Worm (Caenorhabditis elegans): ENCODE data around the gene pkg-2.

Gene pkg-2

DNA sequence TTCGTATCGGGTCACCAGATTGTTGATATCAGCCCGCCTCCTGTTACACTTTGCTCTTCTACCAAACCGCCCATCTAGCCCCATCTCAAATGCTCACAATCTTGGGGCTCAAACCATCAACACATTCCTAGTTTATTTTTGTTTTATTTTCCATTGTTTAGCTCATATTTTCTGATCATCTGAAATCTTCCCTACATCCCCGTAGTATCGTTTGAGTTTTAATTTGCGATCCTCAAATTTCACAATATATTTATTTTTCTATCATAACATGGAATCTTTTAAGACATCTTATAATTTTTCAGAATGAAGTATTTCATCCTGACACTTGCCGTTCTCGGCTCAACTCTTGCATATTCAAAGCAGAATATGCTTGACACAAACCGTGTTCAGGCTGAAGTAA lies 43.8 kb upstream of the pkg-2 start, which contains the start of gene spp-10:
Gene spp-10, plus strand, starts transcription at position 301 of the 400 bp plus-strand sequence.
- no peak for TF ChIP-seq elt-4 (tag; optimal IDR thresholded peaks at IDR 0.05)
- no peak for TF ChIP-seq K02D7.2 (tag; optimal IDR thresholded peaks at IDR 0.05)
- no peak for TF ChIP-seq mec-3 (tag; optimal IDR thresholded peaks at IDR 0.05; ENCODE audit: borderline replicate concordance)
- TF ChIP-seq fax-1 (tag; optimal IDR thresholded peaks at IDR 0.05) = no peak
- TF ChIP-seq ceh-45 (GFP tag; IDR thresholded peaks at IDR 0.05) = no peak

DNA sequence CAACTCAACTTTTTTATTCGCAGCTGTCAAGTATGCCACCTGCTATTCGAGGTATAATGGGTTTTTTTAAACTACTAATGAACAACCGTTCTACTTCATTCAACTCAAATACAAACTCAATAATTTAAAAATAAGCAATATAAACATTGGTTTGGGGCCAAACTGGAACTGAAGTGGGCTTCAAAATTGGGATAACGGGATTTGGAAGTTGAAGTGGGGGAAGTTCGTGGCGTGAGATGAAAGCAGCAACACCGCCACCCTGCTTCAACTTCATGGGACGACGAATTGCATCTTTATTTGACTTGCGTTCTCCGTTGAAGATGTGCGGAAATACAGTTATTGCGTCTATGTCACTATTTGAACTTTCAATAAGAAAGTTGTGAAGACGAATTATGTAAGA lies 42.2 kb upstream of the pkg-2 start:
- TF ChIP-seq sdc-2 (tag; optimal IDR thresholded peaks at IDR 0.05) (no peak), fkh-10 (GFP tag; optimal IDR thresholded peaks at IDR 0.05) (no peak), gmeb-2 (tag; optimal IDR thresholded peaks at IDR 0.05) (no peak), pha-4 (tag; optimal IDR thresholded peaks at IDR 0.05) (no peak), syd-9 (tag; optimal IDR thresholded peaks at IDR 0.05) (no peak), npax-4 (tag; optimal IDR thresholded peaks at IDR 0.05) (no peak), K09A11.1 (tag; optimal IDR thresholded peaks at IDR 0.05; ENCODE audit: insufficient read depth) (no peak), mec-3 (tag; optimal IDR thresholded peaks at IDR 0.05; ENCODE audit: borderline replicate concordance) (no peak), pqm-1 (tag; optimal IDR thresholded peaks at IDR 0.05) (no peak), ceh-19 (GFP tag; optimal IDR thresholded peaks at IDR 0.05) (no peak), ceh-48 (tag; optimal IDR thresholded peaks at IDR 0.05) (no peak), ceh-34 (tag; optimal IDR thresholded peaks at IDR 0.05) (no peak), dve-1 (tag; optimal IDR thresholded peaks at IDR 0.05) (no peak), Y22D7AL.16 (tag; optimal IDR thresholded peaks at IDR 0.05) (no peak)

ce11 chrIV:8479346-8479745 lies 41.3 kb upstream of the pkg-2 start, which contains the start of gene hlh-12:
TSS of gene hlh-12 (minus strand) at chrIV:8479446.
- TF ChIP-seq tbx-2 (tag; optimal IDR thresholded peaks at IDR 0.05) (no peak), rnt-1 (tag; optimal IDR thresholded peaks at IDR 0.05) (no peak), hlh-15 (tag; optimal IDR thresholded peaks at IDR 0.05) (no peak), fkh-10 (GFP tag; optimal IDR thresholded peaks at IDR 0.05) (no peak), ahr-1 (tag; optimal IDR thresholded peaks at IDR 0.05) (no peak), hlh-8 (tag; optimal IDR thresholded peaks at IDR 0.05) (no peak), madf-2 (tag; optimal IDR thresholded peaks at IDR 0.05) (no peak), ama-1 (optimal IDR thresholded peaks at IDR 0.05) (no peak), ets-4 (tag; optimal IDR thresholded peaks at IDR 0.05) (no peak), ceh-45 (GFP tag; IDR thresholded peaks at IDR 0.05) (no peak), ztf-16 (tag; optimal IDR thresholded peaks at IDR 0.05) (no peak), mec-3 (tag; optimal IDR thresholded peaks at IDR 0.05; ENCODE audit: borderline replicate concordance) (no peak), pha-2 (tag; optimal IDR thresholded peaks at IDR 0.05) (no peak), T23F11.4 (GFP tag; optimal IDR thresholded peaks at IDR 0.05) (no peak), fax-1 (tag; optimal IDR thresholded peaks at IDR 0.05) (no peak), unc-3 (GFP tag; conservative IDR thresholded peaks at IDR 0.05) (no peak), unc-3 (tag; optimal IDR thresholded peaks at IDR 0.05) (no peak), hlh-13 (GFP tag; optimal IDR thresholded peaks at IDR 0.05) (no peak)

DNA sequence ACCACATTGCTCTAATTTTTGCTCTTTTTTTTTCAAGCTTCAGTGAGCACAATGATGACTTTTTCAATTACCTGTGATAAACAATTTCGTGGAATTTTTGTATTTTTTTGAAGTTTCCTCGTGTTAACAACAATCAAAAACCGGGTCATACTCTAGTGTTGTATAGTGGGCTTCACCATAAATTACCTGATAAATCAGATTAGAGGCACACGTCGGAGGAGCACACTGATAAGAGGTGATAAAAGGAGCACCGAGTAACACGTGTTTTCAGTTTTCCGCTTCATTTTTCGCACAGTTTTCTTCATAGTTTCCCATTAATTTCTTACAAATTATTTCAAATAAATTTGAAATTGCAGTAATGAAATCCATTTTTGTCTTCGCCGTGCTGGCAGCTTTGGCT lies 39.4 kb upstream of the pkg-2 start, which contains the start of gene spp-8:
Gene spp-8, plus strand, starts transcription at position 357 of the 400 bp plus-strand sequence.
- TF ChIP-seq ceh-34 (tag; optimal IDR thresholded peaks at IDR 0.05) = no peak
- TF ChIP-seq hlh-13 (GFP tag; optimal IDR thresholded peaks at IDR 0.05) = no peak
- peak; percentile 50 for TF ChIP-seq elt-2 (tag; optimal IDR thresholded peaks at IDR 0.05)
- no peak for TF ChIP-seq fkh-6 (tag; optimal IDR thresholded peaks at IDR 0.05)

DNA sequence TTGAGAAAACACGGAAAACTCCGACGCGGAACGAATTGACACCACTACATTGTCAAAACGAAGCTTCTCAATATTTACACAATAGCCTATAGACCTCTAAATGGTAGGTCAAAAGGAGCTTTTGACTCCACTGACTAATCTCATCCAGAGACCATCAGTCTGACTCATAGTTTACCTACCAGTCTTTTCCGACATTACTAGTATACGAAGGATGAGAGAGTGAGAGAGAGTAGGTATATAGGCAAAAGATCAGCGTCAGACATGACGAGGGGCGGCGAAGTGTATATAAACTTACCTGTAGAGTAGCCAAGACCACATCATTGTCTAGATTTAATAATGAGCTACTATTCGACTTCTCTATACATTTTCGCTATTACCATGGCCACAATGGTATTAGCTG lies 33.5 kb upstream of the pkg-2 start, which contains the start of gene srlf-3:
Gene srlf-3, plus strand, starts transcription at position 301 of the 400 bp plus-strand sequence.
- no peak for TF ChIP-seq ztf-16 (tag; optimal IDR thresholded peaks at IDR 0.05)

All from whole organism, late embryonic.